Worm (Caenorhabditis elegans) whole organism, early embryonic: ENCODE results near the gene R10E12.2.

ENCODE experiments used
- B0310.2 ChIP-seq: sonication (generic microtip); optimal IDR thresholded peaks from 2 replicates; lab custom pipeline; 2016; ENCODE audit warnings: mild to moderate bottlenecking, missing genetic modification characterization, missing compliant biosample characterization
- F13C5.2 ChIP-seq: sonication (generic microtip); optimal IDR thresholded peaks from 2 replicates; lab custom pipeline; 2017; ENCODE audit warnings: mild to moderate bottlenecking, missing genetic modification characterization, inconsistent platforms, missing compliant biosample characterization
- aly-1 ChIP-seq: sonication (generic microtip); optimal IDR thresholded peaks from 2 replicates; lab custom pipeline; 2016; ENCODE audit warnings: missing genetic modification characterization, missing compliant biosample characterization
- ama-1 ChIP-seq: fragments of 150-350 bp; optimal IDR thresholded peaks from 2 replicates; lab custom pipeline; 2014
- ceh-13 ChIP-seq: fragments of 200-800 bp; sonication (Bioruptor generic); optimal IDR thresholded peaks from 2 replicates; lab custom pipeline; 2018; ENCODE audit warnings: mild to moderate bottlenecking, missing genetic modification characterization, missing compliant biosample characterization
- ceh-36 ChIP-seq: sonication (generic microtip); optimal IDR thresholded peaks from 2 replicates; lab custom pipeline; 2016; ENCODE audit warnings: missing genetic modification characterization, inconsistent platforms, missing compliant biosample characterization
- ets-7 ChIP-seq: sonication (generic microtip); optimal IDR thresholded peaks from 2 replicates; lab custom pipeline; 2016; ENCODE audit warnings: missing genotype, missing genetic modification characterization, missing compliant biosample characterization
- flt-1 ChIP-seq: fragments of 200-800 bp; sonication (Bioruptor generic); IDR thresholded peaks from 2 replicates; pipeline ENCODE4 v1.3.6; 2022; ENCODE audit warnings: missing genetic modification characterization, missing compliant biosample characterization
- hmbx-1 ChIP-seq: sonication (generic microtip); optimal IDR thresholded peaks from 2 replicates; lab custom pipeline; 2016; ENCODE audit warnings: mild to moderate bottlenecking, missing genetic modification characterization, missing compliant biosample characterization
- hmg-4 ChIP-seq: fragments of 200-800 bp; sonication (Bioruptor generic); optimal IDR thresholded peaks from 2 replicates; lab custom pipeline; 2018; ENCODE audit warnings: mild to moderate bottlenecking, missing genetic modification characterization, missing compliant biosample characterization
- hnd-1 ChIP-seq: sonication (generic microtip); optimal IDR thresholded peaks from 2 replicates; lab custom pipeline; 2016; ENCODE audit warnings: missing genetic modification characterization, missing compliant biosample characterization
- pes-1 ChIP-seq: fragments of 200-800 bp; sonication (Bioruptor generic); IDR thresholded peaks from 2 replicates; pipeline ENCODE4 v1.3.6; 2022; ENCODE audit warnings: missing genetic modification reagents, missing genetic modification characterization, missing compliant biosample characterization
- scrt-1 ChIP-seq: fragments of 200-800 bp; sonication (Bioruptor generic); IDR thresholded peaks from 2 replicates; pipeline ENCODE4 v1.3.6; 2022; ENCODE audit warnings: missing genetic modification characterization, missing compliant biosample characterization
- sea-1 ChIP-seq: fragments of 200-800 bp; sonication (Bioruptor generic); conservative IDR thresholded peaks from 2 replicates; pipeline ENCODE4 v1.3.6; 2022; ENCODE audit warnings: missing genetic modification characterization, missing compliant biosample characterization
- tbx-11 ChIP-seq: fragments of 200-800 bp; sonication (Bioruptor generic); IDR thresholded peaks from 2 replicates; pipeline ENCODE4 v1.3.6; 2022; ENCODE audit warnings: missing genetic modification characterization, missing compliant biosample characterization
- tbx-37 ChIP-seq: fragments of 200-800 bp; sonication (Bioruptor generic); conservative IDR thresholded peaks from 2 replicates; pipeline ENCODE4 v1.3.6; 2022; ENCODE audit warnings: missing genetic modification reagents, missing genetic modification characterization, missing compliant biosample characterization
- tra-4 ChIP-seq: sonication (generic microtip); optimal IDR thresholded peaks from 2 replicates; lab custom pipeline; 2017; ENCODE audit warnings: missing genetic modification characterization, missing compliant biosample characterization

R10E12.2 gene

DNA sequence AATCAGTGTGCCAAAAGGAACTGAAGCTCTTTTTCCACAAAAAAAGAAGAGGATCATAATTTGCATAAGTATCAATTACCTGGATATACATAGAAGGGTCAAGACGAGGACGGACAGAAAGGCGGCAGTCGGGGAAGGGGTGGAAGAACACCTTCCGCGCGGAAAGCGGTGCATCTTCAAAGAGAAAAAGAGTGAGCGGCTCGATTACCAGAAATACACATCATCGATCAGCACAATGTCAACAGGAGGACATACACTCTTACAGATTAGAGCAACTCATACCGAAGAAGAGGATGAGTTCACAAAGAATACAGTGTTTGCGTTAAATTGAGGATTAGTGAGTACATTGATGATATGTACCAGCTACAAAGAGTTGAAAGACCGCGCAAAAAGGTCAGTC is 4.3 kb downstream of the R10E12.2 start:
- TF ChIP-seq B0310.2 (no peak), hmg-4 (GFP tag; lab: Kevin White, UChicago) (peak; percentile 43), aly-1 (tag; lab: Kevin White, UChicago) (no peak), ceh-13 (GFP tag; lab: Kevin White, UChicago) (no peak)

DNA sequence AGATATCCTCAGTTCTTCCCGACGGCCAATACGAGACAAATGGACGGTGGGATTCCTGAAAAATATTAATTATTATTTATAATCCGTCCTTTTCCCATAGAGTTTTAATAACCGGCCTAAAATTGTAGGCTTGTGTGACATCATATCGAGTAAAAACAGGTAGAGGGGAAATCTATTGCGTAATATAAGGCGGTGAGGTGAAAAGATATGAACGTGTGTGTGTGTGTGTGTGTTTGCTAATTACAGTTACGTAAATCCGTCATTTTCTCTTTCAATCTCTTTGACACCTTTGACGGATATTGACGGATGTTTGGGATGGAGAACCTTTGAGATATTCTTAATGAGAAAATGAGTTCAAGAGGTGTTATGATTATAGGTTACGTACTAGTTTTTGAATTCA is 8.2 kb downstream of the R10E12.2 start:
- TF ChIP-seq hmg-4 (GFP tag; lab: Kevin White, UChicago) = no peak
- TF ChIP-seq tra-4 (tag; lab: Kevin White, UChicago) = no peak
- TF ChIP-seq pes-1 (GFP tag; lab: Robert Waterston, UW) = 0 out of 2 replicates have a peak, but pooled peaks have one; percentile 15
- peak; percentile 58 for TF ChIP-seq ceh-36

DNA sequence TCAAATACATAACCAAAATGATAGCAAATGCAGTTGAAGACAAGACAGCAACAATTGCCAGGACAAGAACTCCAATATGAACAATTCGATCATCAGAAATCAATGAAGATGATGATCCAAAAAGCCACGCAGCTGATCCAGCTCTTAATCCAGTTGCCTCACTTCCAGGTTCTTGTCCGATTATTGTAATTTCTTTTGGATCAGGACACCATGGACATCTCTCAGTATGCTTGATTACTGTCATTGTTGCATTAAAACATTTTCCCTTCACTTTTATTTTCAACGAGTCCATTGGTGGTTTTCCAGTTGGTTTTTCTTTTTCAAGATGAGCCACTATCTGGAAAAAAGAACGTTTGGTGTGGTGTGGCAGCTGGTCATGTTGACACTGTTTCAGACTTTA is 9.2 kb downstream of the R10E12.2 start:
- TF ChIP-seq ets-7 (no peak), ceh-13 (GFP tag; lab: Kevin White, UChicago) (no peak), hnd-1 (no peak), B0310.2 (no peak), tra-4 (tag; lab: Kevin White, UChicago) (no peak), ceh-36 (no peak), aly-1 (tag; lab: Kevin White, UChicago) (no peak)

DNA sequence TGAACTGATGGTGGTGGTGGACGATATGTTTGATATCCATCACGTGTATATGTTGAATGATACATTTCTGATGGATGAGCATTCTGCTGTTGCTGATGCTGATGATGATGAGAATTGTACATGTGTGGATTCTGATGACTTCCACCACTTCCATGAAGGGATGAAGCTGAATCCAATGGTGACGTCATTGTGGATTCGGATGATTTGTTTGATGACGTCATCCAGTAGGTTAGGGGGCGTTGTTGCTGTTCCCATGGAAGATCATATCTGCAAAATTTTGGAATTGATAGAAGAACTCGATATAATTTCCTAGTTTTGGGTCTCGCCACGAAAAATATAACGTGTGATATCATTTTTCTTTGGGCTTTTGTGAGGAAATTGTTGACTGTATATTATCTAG is 10.2 kb downstream of the R10E12.2 start:
- TF ChIP-seq ets-7 (no peak), flt-1 (no peak), hmbx-1 (tag; lab: Kevin White, UChicago) (no peak), sea-1 (GFP tag; lab: Robert Waterston, UW) (no peak), hnd-1 (no peak), ceh-13 (GFP tag; lab: Kevin White, UChicago) (no peak), ama-1 (lab: Kevin White, UChicago) (no peak)

DNA sequence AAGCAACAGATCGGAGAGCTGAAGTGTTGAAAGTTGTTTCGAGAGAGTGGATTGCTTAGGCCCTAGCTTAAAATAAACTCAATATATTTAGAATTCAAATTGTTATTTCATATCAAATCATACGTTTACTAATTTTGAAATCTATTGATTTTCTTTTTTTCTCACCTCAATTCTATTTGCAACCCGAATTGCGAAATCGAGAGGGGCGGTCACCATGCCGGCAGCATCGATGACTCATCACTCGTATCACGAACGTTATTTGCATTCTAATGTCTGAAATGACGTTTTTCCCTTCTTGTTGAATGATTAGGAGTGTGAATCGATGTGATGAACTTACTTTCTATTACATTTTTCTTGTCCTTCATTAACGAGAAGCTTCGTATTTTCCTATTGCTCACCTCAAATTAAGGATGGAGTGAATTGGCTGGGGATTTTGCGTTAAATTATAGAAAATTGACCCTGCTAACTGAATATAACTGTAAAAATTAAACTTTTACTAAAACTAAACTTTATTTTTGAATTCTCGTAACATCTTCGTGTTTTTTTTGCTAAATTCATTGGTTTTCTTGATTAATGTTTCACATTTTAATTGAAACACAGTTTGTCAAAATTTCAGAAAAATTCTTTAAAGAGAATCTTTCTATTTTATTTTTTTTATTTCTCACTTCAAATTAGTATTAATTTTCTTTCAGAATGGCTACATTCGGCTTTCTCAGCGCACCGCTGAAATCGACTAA is 16.8 kb downstream of the R10E12.2 start, which contains the start of gene alx-1:
TSS of gene alx-1 (plus strand) at position 687 of the 737 bp plus-strand sequence.
- TF ChIP-seq ama-1 (lab: Kevin White, UChicago) (no peak), hmg-4 (GFP tag; lab: Kevin White, UChicago) (no peak), ets-7 (no peak), scrt-1 (GFP tag; lab: Robert Waterston, UW) (no peak), B0310.2 (no peak), sea-1 (GFP tag; lab: Robert Waterston, UW) (no peak), aly-1 (tag; lab: Kevin White, UChicago) (no peak), tbx-11 (GFP tag; lab: Robert Waterston, UW) (no peak), hmbx-1 (tag; lab: Kevin White, UChicago) (no peak), tbx-37 (GFP tag; lab: Robert Waterston, UW) (no peak), hnd-1 (no peak), tra-4 (tag; lab: Kevin White, UChicago) (no peak), ceh-36 (no peak), flt-1 (no peak), ceh-13 (GFP tag; lab: Kevin White, UChicago) (no peak), F13C5.2 (tag; lab: Kevin White, UChicago) (no peak), pes-1 (GFP tag; lab: Robert Waterston, UW) (no peak)

DNA sequence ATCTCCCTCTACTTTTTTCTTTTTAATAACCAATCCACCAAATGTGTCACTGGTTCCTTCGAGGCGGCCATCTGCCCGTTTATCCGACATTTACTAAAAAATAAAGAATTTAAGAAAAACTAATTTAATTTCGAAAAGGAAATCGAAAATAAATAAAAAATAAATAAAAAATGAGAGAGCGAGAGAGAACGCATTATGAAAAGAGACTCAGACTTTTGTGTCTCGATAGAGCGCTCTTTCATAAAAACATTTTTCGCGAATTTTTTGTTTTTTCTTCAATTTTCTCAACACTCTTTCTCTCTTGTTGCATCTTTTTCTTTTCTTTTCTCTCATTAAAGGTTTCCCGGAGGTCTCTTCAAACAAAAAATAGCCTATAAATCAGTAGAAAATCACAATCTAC is 17.5 kb downstream of the R10E12.2 start, which contains the start of gene mog-1:
TSS of gene mog-1 (minus strand) at position 93 of the 400 bp plus-strand sequence.
- TF ChIP-seq flt-1 (no peak), ceh-36 (no peak), scrt-1 (GFP tag; lab: Robert Waterston, UW) (no peak), tra-4 (tag; lab: Kevin White, UChicago) (no peak), hmg-4 (GFP tag; lab: Kevin White, UChicago) (no peak), tbx-37 (GFP tag; lab: Robert Waterston, UW) (no peak), F13C5.2 (tag; lab: Kevin White, UChicago) (no peak), ceh-13 (GFP tag; lab: Kevin White, UChicago) (no peak), ets-7 (no peak), pes-1 (GFP tag; lab: Robert Waterston, UW) (no peak), B0310.2 (no peak), hmbx-1 (tag; lab: Kevin White, UChicago) (no peak), ama-1 (lab: Kevin White, UChicago) (no peak), sea-1 (GFP tag; lab: Robert Waterston, UW) (no peak), hnd-1 (no peak), aly-1 (tag; lab: Kevin White, UChicago) (no peak), tbx-11 (GFP tag; lab: Robert Waterston, UW) (no peak)

DNA sequence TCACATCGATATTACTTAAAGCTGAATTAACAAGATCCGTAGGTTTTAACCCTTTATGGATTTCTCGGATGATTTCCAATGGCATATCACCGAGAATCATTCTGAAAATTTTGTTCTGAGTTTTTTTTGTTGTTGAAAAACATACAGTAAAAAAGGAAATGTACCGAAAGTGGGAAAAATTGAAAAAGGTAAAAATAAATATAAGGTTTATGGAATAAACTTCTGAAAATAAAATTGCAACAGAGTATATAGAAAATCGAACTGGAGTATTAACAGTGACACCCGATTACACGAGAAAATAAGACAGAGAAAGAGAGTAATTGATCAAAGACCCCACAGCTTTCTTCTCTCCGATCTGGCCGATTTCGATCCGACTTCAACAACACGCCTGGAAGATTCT is 21.8 kb downstream of the R10E12.2 start, which contains the start of gene K03H1.11:
TSS of gene K03H1.11 (minus strand) at position 101 of the 400 bp plus-strand sequence.
- TF ChIP-seq flt-1 (no peak), hnd-1 (no peak), tra-4 (tag; lab: Kevin White, UChicago) (no peak), pes-1 (GFP tag; lab: Robert Waterston, UW) (no peak), hmbx-1 (tag; lab: Kevin White, UChicago) (no peak), B0310.2 (no peak), ceh-36 (no peak), hmg-4 (GFP tag; lab: Kevin White, UChicago) (no peak), scrt-1 (GFP tag; lab: Robert Waterston, UW) (no peak), ama-1 (lab: Kevin White, UChicago) (no peak), aly-1 (tag; lab: Kevin White, UChicago) (no peak)

DNA sequence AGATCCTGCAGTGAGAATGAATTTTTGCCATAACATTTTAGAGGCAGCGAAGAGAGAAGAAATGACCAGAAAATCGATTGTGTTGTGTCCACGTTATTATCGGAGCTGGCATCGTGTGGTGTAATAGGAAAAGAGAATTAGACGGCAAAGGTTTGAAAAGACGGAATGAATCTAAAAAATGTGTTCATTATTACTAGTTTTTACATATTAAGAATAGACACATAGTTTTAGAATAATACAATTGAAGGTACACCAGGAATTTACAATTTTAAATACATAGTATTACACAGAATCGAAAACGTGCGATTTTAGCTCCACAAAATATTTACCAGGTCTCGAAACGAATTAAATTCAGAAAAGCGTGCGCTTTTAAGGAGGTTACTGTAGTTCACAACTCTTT is 23.4 kb downstream of the R10E12.2 start, which contains the start of gene K03H1.13:
TSS of gene K03H1.13 (minus strand) at position 101 of the 400 bp plus-strand sequence.
- TF ChIP-seq sea-1 (GFP tag; lab: Robert Waterston, UW) (no peak), F13C5.2 (tag; lab: Kevin White, UChicago) (no peak), aly-1 (tag; lab: Kevin White, UChicago) (no peak), ceh-36 (no peak), pes-1 (GFP tag; lab: Robert Waterston, UW) (no peak), tbx-11 (GFP tag; lab: Robert Waterston, UW) (no peak), hmg-4 (GFP tag; lab: Kevin White, UChicago) (no peak), B0310.2 (no peak), scrt-1 (GFP tag; lab: Robert Waterston, UW) (no peak), hnd-1 (no peak), tra-4 (tag; lab: Kevin White, UChicago) (no peak), tbx-37 (GFP tag; lab: Robert Waterston, UW) (no peak), hmbx-1 (tag; lab: Kevin White, UChicago) (no peak), ceh-13 (GFP tag; lab: Kevin White, UChicago) (no peak), flt-1 (no peak), ets-7 (no peak), ama-1 (lab: Kevin White, UChicago) (no peak)
